Worm (Caenorhabditis elegans): Measurements from ENCODE around the gene F10G7.12.

F10G7.12 gene

DNA sequence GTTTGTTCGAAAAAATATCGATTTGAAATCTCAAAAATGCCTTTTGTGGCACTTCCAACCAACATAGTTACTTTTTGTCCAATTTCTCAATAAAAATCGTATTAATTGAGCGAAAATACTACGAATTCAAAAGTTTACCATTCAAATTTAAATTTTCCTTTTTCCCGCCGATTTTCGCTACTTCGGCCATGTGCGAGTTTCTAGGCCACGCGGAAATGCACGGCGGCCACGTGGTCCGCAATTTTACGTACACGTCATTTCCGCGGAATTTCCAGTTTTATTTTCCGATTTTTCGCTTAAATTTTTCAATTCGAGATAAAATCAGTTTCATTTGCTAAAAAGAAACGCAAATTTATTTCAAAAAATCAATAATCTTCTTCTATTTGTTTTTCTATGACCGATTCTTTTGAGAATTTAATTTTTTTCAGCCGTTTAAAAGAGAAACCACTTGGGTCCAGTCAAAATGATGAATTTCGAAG lies 50.4 kb downstream of the F10G7.12 start, which contains the start of gene eas-1 (continued):
- no peak for TF ChIP-seq snpc-4 (GFP tag; optimal IDR thresholded peaks at IDR 0.05)
- peak in 2 of 4 experiments; percentile 18 to 22 for TF ChIP-seq snpc-4 (tag; optimal IDR thresholded peaks at IDR 0.05)
- no peak for TF ChIP-seq nfyb-1 (GFP tag; IDR thresholded peaks at IDR 0.05)
- TF ChIP-seq lin-26 (GFP tag; IDR thresholded peaks at IDR 0.05), result no peak
- TF ChIP-seq tbx-9 (tag; optimal IDR thresholded peaks at IDR 0.05; ENCODE audit: borderline replicate concordance), result no peak
- peak; percentile 12 for TF ChIP-seq somi-1 (GFP tag; optimal IDR thresholded peaks at IDR 0.05)
- TF ChIP-seq atf-7 (tag; optimal IDR thresholded peaks at IDR 0.05), result peak; percentile 73
- peak; percentile 37 for TF ChIP-seq ccch-3 (GFP tag; optimal IDR thresholded peaks at IDR 0.05)
- no peak for TF ChIP-seq nhr-179 (tag; optimal IDR thresholded peaks at IDR 0.05)
- no peak for TF ChIP-seq Y53F4B.3 (GFP tag; IDR thresholded peaks at IDR 0.05)
- no peak for TF ChIP-seq F39B2.1 (GFP tag; IDR thresholded peaks at IDR 0.05)
- no peak; the same call in none of the 2 replicates for TF ChIP-seq rcor-1 (GFP tag; IDR thresholded peaks at IDR 0.05)
- no peak for TF ChIP-seq egrh-3 (GFP tag; IDR thresholded peaks at IDR 0.05)
- TF ChIP-seq C17E4.6 (GFP tag; IDR thresholded peaks at IDR 0.05), result no peak
- TF ChIP-seq K11D2.4 (GFP tag; IDR thresholded peaks at IDR 0.05), result peak; percentile 64; the same call in 1 of the 2 replicates
- no peak for TF ChIP-seq aptf-3 (GFP tag; IDR thresholded peaks at IDR 0.05)
- peak in 2 of 3 experiments; percentile 46 to 91 for TF ChIP-seq lin-35 (GFP tag; optimal IDR thresholded peaks at IDR 0.05)
- no peak for TF ChIP-seq Y56A3A.18 (GFP tag; IDR thresholded peaks at IDR 0.05)
- TF ChIP-seq lir-1 (GFP tag; conservative IDR thresholded peaks at IDR 0.05), result peak; percentile 79
- no peak for TF ChIP-seq F55B11.4 (tag; optimal IDR thresholded peaks at IDR 0.05; ENCODE audit: borderline replicate concordance, insufficient read depth)
- peak; percentile 61 for TF ChIP-seq him-1 (tag; optimal IDR thresholded peaks at IDR 0.05)
- no peak for TF ChIP-seq cebp-2 (GFP tag; IDR thresholded peaks at IDR 0.05)
- TF ChIP-seq zfh-2 (GFP tag; conservative IDR thresholded peaks at IDR 0.05), result no peak
- no peak for TF ChIP-seq ceh-58 (GFP tag; IDR thresholded peaks at IDR 0.05)
- no peak for TF ChIP-seq rpc-1 (optimal IDR thresholded peaks at IDR 0.05)
- no peak for TF ChIP-seq rpc-1 (tag; optimal IDR thresholded peaks at IDR 0.05)
- no peak for TF ChIP-seq B0336.3 (GFP tag; IDR thresholded peaks at IDR 0.05)
- peak; percentile 82 for TF ChIP-seq efl-1 (GFP tag; optimal IDR thresholded peaks at IDR 0.05)
- TF ChIP-seq let-526 (GFP tag; IDR thresholded peaks at IDR 0.05), result peak; percentile 73; the same call in 1 of the 2 replicates
- TF ChIP-seq nhr-90 (tag; optimal IDR thresholded peaks at IDR 0.05), result no peak
- TF ChIP-seq ztf-26 (tag; optimal IDR thresholded peaks at IDR 0.05), result no peak
- TF ChIP-seq pha-4 (tag; optimal IDR thresholded peaks at IDR 0.05), result no peak
- TF ChIP-seq F49E8.2 (tag; optimal IDR thresholded peaks at IDR 0.05; ENCODE audit: insufficient read depth), result no peak
- no peak for TF ChIP-seq F52B5.7 (tag; optimal IDR thresholded peaks at IDR 0.05)
- TF ChIP-seq ama-1 (optimal IDR thresholded peaks at IDR 0.05), result no peak
- no peak for TF ChIP-seq ama-1 (GFP tag; optimal IDR thresholded peaks at IDR 0.05)
- TF ChIP-seq hrde-1 (tag; optimal IDR thresholded peaks at IDR 0.05; ENCODE audit: borderline replicate concordance), result no peak
- no peak for TF ChIP-seq die-1 (tag; optimal IDR thresholded peaks at IDR 0.05)
- TF ChIP-seq unc-130 (GFP tag; optimal IDR thresholded peaks at IDR 0.05), result peak; percentile 70
- TF ChIP-seq Y79H2A.3 (GFP tag; conservative IDR thresholded peaks at IDR 0.05), result no peak
- peak; percentile 33 for TF ChIP-seq athp-1 (tag; optimal IDR thresholded peaks at IDR 0.05)
- TF ChIP-seq F57A8.1 (GFP tag; optimal IDR thresholded peaks at IDR 0.05), result no peak
- TF ChIP-seq ztf-3 (GFP tag; optimal IDR thresholded peaks at IDR 0.05), result no peak
- peak; percentile 45; the same call in 1 of the 2 replicates for TF ChIP-seq Y67H2A.10 (GFP tag; conservative IDR thresholded peaks at IDR 0.05)
- TF ChIP-seq C06A6.2 (GFP tag; conservative IDR thresholded peaks at IDR 0.05), result no peak
- peak; percentile 69; the same call in 1 of the 2 replicates for TF ChIP-seq bed-2 (GFP tag; IDR thresholded peaks at IDR 0.05)
- no peak for TF ChIP-seq repo-1 (tag; optimal IDR thresholded peaks at IDR 0.05)
- TF ChIP-seq zim-3 (tag; optimal IDR thresholded peaks at IDR 0.05), result no peak
- no peak for TF ChIP-seq ets-4 (GFP tag; optimal IDR thresholded peaks at IDR 0.05)
- TF ChIP-seq T07F8.4 (tag; optimal IDR thresholded peaks at IDR 0.05), result no peak
